Fruit fly (Drosophila melanogaster) Kc167 (cell line): Measurements from ENCODE around the gene sd.

ENCODE experiments used
- h ChIP-seq: fragments of >200 bp; optimal IDR thresholded peaks from 3 replicates; lab custom pipeline; 2018; ENCODE audit warnings: missing external identifiers
- insv ChIP-seq: fragments of >200 bp; optimal IDR thresholded peaks from 3 replicates; lab custom pipeline; 2018; ENCODE audit warnings: missing external identifiers

DNA sequence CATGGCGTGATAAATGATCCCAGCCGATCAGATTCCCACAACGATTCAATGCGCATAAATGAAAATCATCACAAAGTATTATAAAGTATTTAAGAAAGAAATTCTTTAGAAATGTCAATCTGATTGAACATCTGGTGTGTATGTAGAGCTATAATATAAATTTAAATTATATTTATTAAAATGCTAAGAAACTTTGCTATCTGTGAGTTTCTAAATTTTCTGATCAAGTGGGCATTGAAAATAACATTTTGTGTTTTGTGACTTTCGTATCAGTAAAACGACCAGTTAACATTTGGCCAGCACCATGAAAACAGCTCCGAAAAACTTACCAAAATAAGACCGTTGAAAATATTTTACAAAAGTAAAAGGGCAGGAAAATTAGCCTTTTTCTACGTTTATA, 33.4 kb downstream of the sd start, which contains the start of gene CG8565:
- TF ChIP-seq insv (lab: Kevin White, UChicago) = no peak
- no peak for TF ChIP-seq h (lab: Kevin White, UChicago)
